Fruit fly (Drosophila melanogaster) whole organism, wandering third instar larva: ENCODE results near the gene haf.

ENCODE experiments used
- Dif ChIP-seq: fragments of 200-275, 200-300 bp; sonication (Bioruptor generic); optimal IDR thresholded peaks from 2 replicates; lab custom pipeline; 2018; ENCODE audit warnings: missing biosample characterization, missing genetic modification characterization; ENCODE audit not compliant: partially characterized antibody
- Hnf4 ChIP-seq: fragments of 200-800 bp; sonication (Bioruptor generic); optimal IDR thresholded peaks from 2 replicates; lab custom pipeline; 2016; ENCODE audit warnings: missing biosample characterization, mild to moderate bottlenecking, missing genetic modification characterization
- br ChIP-seq: fragments of 200-800 bp; sonication (Bioruptor generic); optimal IDR thresholded peaks from 2 replicates; lab custom pipeline; 2016; ENCODE audit warnings: missing biosample characterization, missing genetic modification characterization
- pan ChIP-seq: fragments of >200 bp; optimal IDR thresholded peaks from 2 replicates; lab custom pipeline; 2017

- TF ChIP-seq br (GFP tag; lab: Kevin White, UChicago) (no peak), pan (no peak), Hnf4 (GFP tag; lab: Kevin White, UChicago) (no peak), Dif (GFP tag; lab: Kevin White, UChicago) (peak; percentile 78)
Measured at dm6 chr2L:1613748-1614365, 58.9 kb downstream of the haf start, which contains the start of gene RFeSP.
